Fruit fly (Drosophila melanogaster): ENCODE data around the gene CG12231.

Gene CG12231

DNA sequence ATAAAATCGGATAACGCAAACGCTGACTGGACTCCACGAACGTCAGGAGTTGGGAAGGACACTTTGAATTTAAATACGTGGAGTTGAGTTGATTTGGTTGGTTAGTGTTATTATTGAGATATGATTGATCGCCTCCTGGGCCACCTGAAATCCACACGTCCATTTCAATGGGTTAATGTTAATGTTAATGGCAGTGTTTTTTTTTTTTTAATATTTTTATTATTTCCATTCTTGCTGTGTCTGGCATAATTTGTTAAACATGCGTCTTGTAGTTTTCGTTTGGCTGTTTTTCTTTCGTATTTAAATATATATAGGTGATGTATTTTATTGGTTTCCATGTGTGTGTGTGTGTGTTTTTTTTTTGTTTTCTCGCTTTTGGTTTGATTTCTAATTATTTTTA lies at the start of gene CG12231:
CG12231 (minus strand) TSS at position 101 of the 400 bp plus-strand sequence.
- no peak for TF ChIP-seq noc (tag; optimal IDR thresholded peaks at IDR 0.05)

DNA sequence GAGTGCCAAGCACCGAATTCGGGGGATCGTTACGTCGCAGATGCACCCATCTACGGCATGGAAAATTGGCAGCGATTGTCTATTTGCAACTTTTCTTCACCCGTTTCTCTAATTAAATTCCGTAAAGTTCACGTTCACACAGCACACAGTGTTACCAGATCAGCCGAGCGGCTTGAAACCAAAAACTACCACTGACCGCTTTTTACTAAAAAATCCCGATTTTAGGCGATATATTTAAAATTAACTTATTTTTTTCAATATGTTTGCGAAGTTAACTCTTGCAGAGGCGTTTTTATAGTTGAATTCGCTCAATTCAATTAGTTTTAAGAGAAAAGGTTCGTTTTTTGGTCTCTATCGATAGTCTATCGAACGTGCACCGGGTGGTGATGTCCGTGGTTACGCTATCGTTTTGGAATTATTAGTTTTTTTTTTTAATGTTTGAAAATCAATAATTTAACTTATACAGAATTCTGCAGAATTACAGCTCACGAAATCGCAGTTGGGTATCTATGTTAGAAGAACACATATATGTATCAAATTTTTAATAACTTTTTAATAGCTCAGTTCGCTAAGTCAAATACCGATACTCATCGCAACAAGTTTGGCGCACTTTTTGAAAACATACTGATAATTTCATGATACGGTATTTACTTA lies 48.2 kb upstream of the CG12231 start, which contains the start of gene Tao:
Tao (minus strand) TSS at position 153 of the 654 bp plus-strand sequence.
- no peak for TF ChIP-seq noc (tag; optimal IDR thresholded peaks at IDR 0.05)

DNA sequence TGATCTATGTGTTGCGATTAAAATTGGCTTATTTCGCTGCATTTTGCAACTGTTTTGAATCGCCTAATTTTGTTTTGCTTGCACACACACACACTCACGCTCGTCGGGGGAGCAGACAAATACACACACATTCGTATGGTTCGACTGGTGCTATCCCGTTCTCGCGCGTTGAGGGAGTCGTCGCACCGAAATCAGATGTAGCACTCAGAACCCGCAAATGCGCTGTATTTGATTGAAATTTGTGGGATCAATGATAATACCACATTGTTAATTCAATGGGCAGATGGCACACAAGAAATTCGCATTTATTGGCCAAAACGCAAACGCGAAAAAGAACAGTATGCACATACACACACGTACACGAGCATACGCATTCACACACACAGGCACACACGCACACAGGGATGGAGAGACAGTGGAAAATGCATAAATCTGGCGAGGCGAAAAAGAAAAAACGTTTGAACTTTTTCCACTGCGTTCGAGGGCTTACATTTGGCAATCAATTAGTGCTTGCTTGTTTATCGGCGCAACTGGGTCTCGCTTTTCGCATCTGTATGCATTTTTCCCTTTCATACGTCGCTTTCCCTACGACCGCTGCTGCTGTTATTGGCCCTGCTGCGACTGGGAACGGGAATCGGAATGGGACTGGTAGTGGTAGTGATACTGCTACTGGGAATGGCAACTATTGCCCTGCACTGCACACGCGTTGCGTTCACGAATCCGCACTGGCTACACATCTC lies 47.5 kb upstream of the CG12231 start:
- TF ChIP-seq noc (tag; optimal IDR thresholded peaks at IDR 0.05), result no peak

DNA sequence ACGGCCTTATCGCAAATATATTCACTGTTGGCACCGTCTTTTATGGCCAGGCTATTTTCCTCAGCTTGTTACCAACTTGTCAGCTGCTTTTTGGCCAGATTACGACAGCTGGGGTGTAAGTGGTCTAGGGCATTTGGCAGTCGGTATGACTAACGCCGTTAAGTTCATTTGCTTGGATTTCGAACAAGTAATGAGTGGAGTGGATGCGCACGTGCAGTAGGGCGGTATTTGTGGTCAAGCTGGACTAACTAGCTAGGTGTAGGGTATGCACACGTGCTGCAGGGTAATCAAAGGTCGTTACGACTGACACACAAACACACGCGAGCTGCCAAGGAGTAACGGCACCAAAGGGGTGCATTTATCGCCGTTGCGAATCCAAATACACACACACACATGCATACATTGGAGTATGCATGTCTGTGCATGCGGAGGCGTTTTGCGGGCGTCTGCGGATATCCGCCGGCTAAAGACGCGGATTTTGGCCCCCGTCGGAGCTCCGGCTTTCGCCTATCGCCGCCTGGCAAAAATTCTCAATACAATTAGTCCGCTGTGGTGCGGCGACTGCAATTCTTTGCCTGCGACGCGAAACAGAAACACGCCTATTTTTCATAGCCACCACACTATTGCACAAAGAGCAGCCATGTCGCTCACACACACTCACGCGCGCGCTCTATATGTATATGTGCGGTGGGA lies 46.5 kb upstream of the CG12231 start:
- no peak for TF ChIP-seq noc (tag; optimal IDR thresholded peaks at IDR 0.05)

DNA sequence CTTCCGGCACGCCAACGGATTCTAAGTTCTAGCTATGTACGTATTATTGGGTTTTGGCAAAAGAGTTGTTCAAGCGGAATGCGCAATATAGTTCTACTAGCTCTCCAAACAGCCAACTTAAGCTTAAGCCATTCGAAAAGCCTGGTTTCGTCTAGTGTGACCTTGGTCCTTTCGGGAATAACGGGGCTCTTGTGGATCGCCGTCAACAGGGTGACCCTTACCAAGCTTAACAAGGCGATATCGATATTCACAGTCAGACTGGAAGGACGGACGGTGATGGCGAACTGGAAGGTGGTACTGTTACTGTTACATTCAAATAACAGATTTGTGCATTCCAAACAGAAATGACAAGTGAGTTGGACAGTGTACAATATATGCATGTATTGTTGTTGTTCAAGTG lies 42.1 kb upstream of the CG12231 start:
- TF ChIP-seq noc (tag; optimal IDR thresholded peaks at IDR 0.05), result no peak

DNA sequence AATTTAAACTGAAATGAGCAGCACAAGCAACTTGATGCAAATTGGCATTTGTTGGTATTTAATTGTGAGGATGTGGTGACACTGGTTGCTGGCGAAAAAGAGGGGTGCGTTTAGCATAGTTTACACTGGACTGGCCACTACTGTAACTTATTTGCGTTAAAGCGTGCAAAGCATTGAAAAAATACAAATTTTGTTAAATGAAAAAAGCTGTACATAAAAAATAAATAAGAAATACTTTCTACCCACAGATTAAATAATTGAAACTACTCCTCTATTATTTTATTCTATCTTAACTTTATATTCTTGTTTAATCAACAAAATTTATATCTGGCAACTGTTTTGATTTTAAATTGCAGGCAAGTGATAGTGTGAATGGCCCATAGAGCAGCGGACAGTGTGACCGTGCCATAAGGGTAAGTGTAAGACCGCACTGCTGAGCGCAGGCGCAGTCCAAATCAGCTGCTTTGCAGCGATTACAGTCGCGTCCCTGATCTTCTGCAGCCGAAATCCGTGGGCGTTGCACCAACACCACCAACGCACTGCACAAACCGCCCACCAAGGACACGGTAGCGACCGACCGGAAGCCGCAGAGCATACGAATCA lies 34.3 kb upstream of the CG12231 start, which contains the start of the genes Grip84 and car:
Grip84 (minus strand) TSS at position 51 of the 603 bp plus-strand sequence.
car (plus strand) TSS at position 306 of the 603 bp plus-strand sequence.
- no peak for TF ChIP-seq noc (tag; optimal IDR thresholded peaks at IDR 0.05)

DNA sequence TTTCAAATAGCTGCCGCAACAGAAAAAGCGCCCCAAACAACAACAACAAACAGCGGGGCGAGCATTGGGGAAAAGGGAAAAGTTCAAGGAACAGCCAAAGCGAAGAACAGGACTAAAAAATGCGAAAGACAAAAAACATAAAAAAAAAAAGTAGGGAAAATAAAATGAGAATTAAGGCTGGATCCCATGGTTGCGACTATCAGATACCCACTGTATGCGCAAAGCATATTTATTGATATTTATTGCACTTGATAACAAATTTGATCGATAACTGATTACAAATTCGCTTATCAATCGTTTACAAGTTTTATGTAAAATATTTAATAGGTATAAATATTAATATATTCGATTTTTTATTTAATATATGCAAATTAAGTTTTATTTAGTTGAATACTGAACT lies 18.0 kb upstream of the CG12231 start:
- TF ChIP-seq noc (tag; optimal IDR thresholded peaks at IDR 0.05), result no peak

DNA sequence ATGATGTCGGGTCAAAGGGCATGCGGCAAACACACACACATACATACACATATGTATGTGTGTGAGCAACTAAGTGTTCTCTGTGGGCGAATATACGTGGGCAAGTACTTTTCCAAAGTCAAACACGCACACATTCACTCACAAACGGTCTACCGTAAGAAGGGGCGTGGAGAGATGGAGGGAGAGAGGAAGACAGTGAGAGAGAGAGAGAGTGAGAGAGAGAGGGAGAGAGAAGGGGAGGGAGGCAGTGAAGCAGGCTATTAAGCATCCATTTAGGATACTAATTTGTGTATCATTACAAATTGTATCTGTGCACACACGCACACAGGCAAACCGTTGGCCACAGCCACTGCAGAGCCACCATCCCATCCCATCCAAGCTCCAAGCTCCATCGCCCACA lies 16.9 kb upstream of the CG12231 start:
- no peak for TF ChIP-seq noc (tag; optimal IDR thresholded peaks at IDR 0.05)

DNA sequence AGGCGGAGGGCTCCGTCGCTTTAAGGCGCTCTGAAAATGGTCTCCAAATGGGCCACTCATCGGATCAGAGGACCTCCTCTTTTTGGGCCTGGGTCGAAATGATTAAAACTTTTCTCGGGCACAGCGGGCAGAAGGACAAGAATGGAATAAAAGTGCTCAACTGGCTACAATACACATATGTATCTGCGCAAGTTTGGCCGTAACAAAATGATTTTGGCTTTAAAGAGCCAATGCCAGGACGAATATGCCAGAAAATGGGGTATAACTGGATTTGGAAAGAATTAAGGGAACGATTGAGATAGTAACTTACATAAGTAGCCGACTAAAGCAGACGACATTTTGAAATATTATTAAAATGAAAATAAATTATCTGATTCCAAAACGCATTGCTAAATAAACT lies 15.8 kb upstream of the CG12231 start, which contains the start of gene CG32532:
CG32532 (minus strand) TSS at position 101 of the 400 bp plus-strand sequence.
- no peak for TF ChIP-seq noc (tag; optimal IDR thresholded peaks at IDR 0.05)

DNA sequence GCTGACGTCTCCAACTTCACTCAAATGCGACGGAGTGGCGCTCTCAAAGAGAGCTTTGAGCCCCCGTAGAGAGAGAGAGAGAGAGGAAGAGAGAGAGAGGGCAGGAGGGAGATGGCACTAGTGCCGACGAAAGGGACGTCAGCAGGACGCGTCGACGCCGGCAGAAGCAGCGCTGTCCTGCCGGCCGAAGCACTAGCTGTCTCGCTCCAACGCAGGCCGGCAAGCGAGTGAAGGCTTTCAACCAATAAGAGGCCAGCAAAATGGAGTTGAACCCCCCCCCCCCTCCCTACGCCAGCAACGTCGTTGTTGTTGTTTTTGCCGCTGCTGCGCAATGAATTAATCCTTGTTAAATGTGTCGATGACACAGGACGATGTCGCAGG lies 15.1 kb upstream of the CG12231 start:
- TF ChIP-seq noc (tag; optimal IDR thresholded peaks at IDR 0.05), result no peak

DNA sequence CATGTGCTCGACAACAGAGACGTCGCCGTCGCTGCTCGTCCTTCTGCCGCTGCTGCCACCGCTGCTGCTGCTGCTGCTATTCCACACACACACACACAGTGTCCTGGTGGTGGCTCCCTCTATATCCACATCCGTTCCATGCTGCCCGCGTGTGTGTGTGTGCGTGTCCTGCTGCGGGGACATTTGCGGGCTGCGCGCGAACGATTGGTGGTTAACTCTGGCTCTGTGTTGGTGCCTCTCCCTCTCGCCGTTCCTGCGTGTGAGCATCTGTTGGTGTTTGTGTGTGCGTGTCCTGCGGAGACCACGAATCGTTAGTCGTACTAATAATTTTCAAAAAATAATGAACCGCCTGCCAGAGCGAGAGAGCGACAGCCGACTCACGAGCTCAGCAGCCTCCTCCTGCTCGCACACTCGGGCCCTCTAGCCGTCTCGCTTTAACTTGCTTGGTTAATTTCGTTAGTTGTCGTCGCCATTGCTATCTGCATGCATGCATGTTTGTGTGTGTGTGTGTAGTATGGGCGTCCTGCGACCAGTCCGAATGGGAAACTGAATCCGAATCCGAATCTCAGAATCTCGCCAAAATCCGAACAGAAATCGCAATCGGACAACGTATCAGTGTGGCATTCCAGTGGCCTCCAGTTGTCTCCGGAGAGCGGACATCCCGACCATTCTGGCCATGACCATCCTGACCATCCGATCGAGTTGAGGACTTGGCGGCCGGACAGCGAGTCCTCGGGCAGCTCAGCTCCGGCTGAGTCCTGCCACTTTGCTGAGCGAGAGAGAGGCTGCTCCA lies 14.5 kb upstream of the CG12231 start:
- TF ChIP-seq noc (tag; optimal IDR thresholded peaks at IDR 0.05), result no peak

DNA sequence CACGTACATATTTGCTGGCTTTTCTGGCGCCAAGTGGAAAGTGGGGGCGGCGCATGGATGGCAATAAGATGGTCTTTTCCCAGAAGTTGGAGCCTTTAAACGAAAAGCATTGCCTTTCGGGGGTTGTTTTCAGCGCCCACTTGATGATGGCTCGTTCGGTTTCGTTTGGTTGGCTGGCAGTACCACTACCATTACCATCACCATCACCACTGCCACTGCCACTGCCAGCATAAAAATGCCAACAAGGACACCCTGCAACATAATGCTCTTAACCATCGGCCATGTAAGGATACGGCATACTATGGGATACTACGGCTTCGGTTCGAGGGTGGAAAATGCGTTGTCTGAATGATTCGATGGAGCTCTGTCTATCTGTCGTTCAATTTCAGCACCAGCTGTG lies 3.9 kb upstream of the CG12231 start:
- no peak for TF ChIP-seq noc (tag; optimal IDR thresholded peaks at IDR 0.05)

DNA sequence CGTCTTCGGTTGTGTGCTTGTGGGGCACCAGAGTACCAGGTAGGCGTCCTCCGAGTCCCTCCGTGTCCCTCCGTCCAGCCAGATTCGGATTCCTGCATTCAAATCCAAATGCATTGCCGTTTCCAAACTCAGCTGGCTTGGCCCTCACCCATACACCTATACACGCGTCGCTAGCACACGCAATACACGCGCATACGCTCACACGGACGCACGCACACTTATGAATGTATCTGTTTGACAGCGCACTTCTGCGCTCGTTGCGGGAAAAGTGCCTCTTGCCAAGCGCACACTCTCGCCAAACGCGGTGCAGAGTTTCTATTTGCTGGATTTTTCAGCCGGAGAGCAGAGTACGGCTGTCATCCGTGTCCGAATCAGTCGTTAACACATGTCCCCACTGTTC lies 8.9 kb downstream of the CG12231 start:
- TF ChIP-seq noc (tag; optimal IDR thresholded peaks at IDR 0.05), result no peak

DNA sequence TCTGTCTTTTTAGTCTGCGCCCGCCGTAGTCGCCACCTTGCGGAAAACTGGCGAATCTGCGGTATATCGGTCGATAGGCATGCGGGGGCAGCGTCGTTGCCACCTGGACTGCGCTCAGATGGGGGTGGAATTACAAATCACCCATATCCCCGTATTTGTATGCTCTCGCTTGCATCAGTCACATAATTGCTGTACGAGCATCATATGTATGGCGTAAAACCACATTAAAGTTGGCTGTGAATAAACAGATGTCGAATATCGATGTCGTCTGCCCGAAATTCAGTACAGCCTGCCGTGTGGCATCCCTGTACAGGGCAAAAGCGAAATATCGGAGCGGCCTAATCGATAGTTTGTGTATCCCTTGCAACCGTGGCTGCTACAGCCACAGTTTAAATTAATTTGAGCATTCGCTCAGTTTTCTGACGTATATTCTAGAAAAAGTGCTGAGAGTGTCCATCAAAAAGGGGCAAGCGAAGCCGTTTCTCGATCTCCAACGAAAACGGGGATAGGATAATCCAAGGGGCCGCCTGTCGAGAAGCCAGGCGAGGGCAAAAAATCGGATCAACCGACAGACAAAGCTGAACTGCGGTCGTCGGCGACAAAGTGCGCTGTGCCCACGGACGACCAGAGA lies 9.7 kb downstream of the CG12231 start, which contains the start of the genes Idh3a and CoRest:
Idh3a (minus strand) TSS at position 58 of the 631 bp plus-strand sequence.
CoRest (plus strand) TSS at position 177 of the 631 bp plus-strand sequence.
- TF ChIP-seq noc (tag; optimal IDR thresholded peaks at IDR 0.05), result no peak

DNA sequence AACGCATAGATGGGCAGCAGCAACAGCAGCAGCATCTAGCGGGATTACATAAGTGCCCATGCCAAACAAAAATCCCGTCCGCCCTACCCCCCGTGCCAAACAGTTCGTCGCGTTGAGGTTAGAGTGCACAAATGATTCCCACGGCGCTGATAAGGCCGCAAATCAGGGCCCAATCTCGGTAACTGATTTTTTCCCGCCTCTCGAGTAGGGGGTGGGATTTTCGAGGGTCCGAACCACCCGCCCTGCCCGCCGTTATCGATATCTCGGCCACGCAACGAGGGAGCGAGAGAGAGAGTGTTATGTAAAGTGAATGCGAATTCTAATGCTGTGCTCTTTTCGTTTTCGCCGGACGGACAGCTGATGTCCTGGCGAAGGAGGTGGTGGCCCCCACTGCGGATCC lies 10.7 kb downstream of the CG12231 start:
- TF ChIP-seq noc (tag; optimal IDR thresholded peaks at IDR 0.05), result no peak
